Worm (Caenorhabditis elegans) whole organism, early embryonic: ENCODE data around the gene frpr-11.

Experiments
- B0310.2 ChIP-seq: sonication (generic microtip); optimal IDR thresholded peaks from 2 replicates; lab custom pipeline; 2016; ENCODE audit warnings: mild to moderate bottlenecking, missing genetic modification characterization, missing compliant biosample characterization
- F13C5.2 ChIP-seq: sonication (generic microtip); optimal IDR thresholded peaks from 2 replicates; lab custom pipeline; 2017; ENCODE audit warnings: mild to moderate bottlenecking, missing genetic modification characterization, inconsistent platforms, missing compliant biosample characterization
- aly-1 ChIP-seq: sonication (generic microtip); optimal IDR thresholded peaks from 2 replicates; lab custom pipeline; 2016; ENCODE audit warnings: missing genetic modification characterization, missing compliant biosample characterization
- ama-1 ChIP-seq: fragments of 150-350 bp; optimal IDR thresholded peaks from 2 replicates; lab custom pipeline; 2014
- ceh-13 ChIP-seq: fragments of 200-800 bp; sonication (Bioruptor generic); optimal IDR thresholded peaks from 2 replicates; lab custom pipeline; 2018; ENCODE audit warnings: mild to moderate bottlenecking, missing genetic modification characterization, missing compliant biosample characterization
- ceh-36 ChIP-seq: sonication (generic microtip); optimal IDR thresholded peaks from 2 replicates; lab custom pipeline; 2016; ENCODE audit warnings: missing genetic modification characterization, inconsistent platforms, missing compliant biosample characterization
- ets-7 ChIP-seq: sonication (generic microtip); optimal IDR thresholded peaks from 2 replicates; lab custom pipeline; 2016; ENCODE audit warnings: missing genotype, missing genetic modification characterization, missing compliant biosample characterization
- flt-1 ChIP-seq: fragments of 200-800 bp; sonication (Bioruptor generic); IDR thresholded peaks from 2 replicates; pipeline ENCODE4 v1.3.6; 2022; ENCODE audit warnings: missing genetic modification characterization, missing compliant biosample characterization
- hmbx-1 ChIP-seq: sonication (generic microtip); optimal IDR thresholded peaks from 2 replicates; lab custom pipeline; 2016; ENCODE audit warnings: mild to moderate bottlenecking, missing genetic modification characterization, missing compliant biosample characterization
- hmg-4 ChIP-seq: fragments of 200-800 bp; sonication (Bioruptor generic); optimal IDR thresholded peaks from 2 replicates; lab custom pipeline; 2018; ENCODE audit warnings: mild to moderate bottlenecking, missing genetic modification characterization, missing compliant biosample characterization
- hnd-1 ChIP-seq: sonication (generic microtip); optimal IDR thresholded peaks from 2 replicates; lab custom pipeline; 2016; ENCODE audit warnings: missing genetic modification characterization, missing compliant biosample characterization
- pes-1 ChIP-seq: fragments of 200-800 bp; sonication (Bioruptor generic); IDR thresholded peaks from 2 replicates; pipeline ENCODE4 v1.3.6; 2022; ENCODE audit warnings: missing genetic modification reagents, missing genetic modification characterization, missing compliant biosample characterization
- scrt-1 ChIP-seq: fragments of 200-800 bp; sonication (Bioruptor generic); IDR thresholded peaks from 2 replicates; pipeline ENCODE4 v1.3.6; 2022; ENCODE audit warnings: missing genetic modification characterization, missing compliant biosample characterization
- sea-1 ChIP-seq: fragments of 200-800 bp; sonication (Bioruptor generic); conservative IDR thresholded peaks from 2 replicates; pipeline ENCODE4 v1.3.6; 2022; ENCODE audit warnings: missing genetic modification characterization, missing compliant biosample characterization
- tbx-11 ChIP-seq: fragments of 200-800 bp; sonication (Bioruptor generic); IDR thresholded peaks from 2 replicates; pipeline ENCODE4 v1.3.6; 2022; ENCODE audit warnings: missing genetic modification characterization, missing compliant biosample characterization
- tbx-37 ChIP-seq: fragments of 200-800 bp; sonication (Bioruptor generic); conservative IDR thresholded peaks from 2 replicates; pipeline ENCODE4 v1.3.6; 2022; ENCODE audit warnings: missing genetic modification reagents, missing genetic modification characterization, missing compliant biosample characterization
- tra-4 ChIP-seq: sonication (generic microtip); optimal IDR thresholded peaks from 2 replicates; lab custom pipeline; 2017; ENCODE audit warnings: missing genetic modification characterization, missing compliant biosample characterization

The frpr-11 gene

ce11 chrV:8922781-8923180, 15.8 kb downstream of the frpr-11 start, which contains the start of gene ttr-47:
Gene ttr-47, plus strand, starts transcription at chrV:8923088.
- TF ChIP-seq flt-1 (no peak), pes-1 (GFP tag; lab: Robert Waterston, UW) (no peak), tbx-37 (no peak), ceh-13 (GFP tag; lab: Kevin White, UChicago) (no peak), scrt-1 (GFP tag; lab: Robert Waterston, UW) (no peak), sea-1 (GFP tag; lab: Robert Waterston, UW) (no peak), ets-7 (no peak), F13C5.2 (no peak), ceh-36 (tag; lab: Kevin White, UChicago) (no peak), B0310.2 (tag; lab: Kevin White, UChicago) (no peak), hmg-4 (no peak), ama-1 (no peak), tra-4 (tag; lab: Kevin White, UChicago) (no peak), hnd-1 (tag; lab: Kevin White, UChicago) (no peak)

- no peak for TF ChIP-seq ceh-13 (GFP tag; lab: Kevin White, UChicago)
- TF ChIP-seq F13C5.2: no peak
- TF ChIP-seq aly-1 (tag; lab: Kevin White, UChicago): no peak
- no peak for TF ChIP-seq ets-7
- TF ChIP-seq hnd-1 (tag; lab: Kevin White, UChicago): no peak
- no peak for TF ChIP-seq pes-1 (GFP tag; lab: Robert Waterston, UW)
- no peak for TF ChIP-seq B0310.2 (tag; lab: Kevin White, UChicago)
- no peak for TF ChIP-seq tbx-11 (GFP tag; lab: Robert Waterston, UW)
- TF ChIP-seq flt-1: no peak
- TF ChIP-seq scrt-1 (GFP tag; lab: Robert Waterston, UW): no peak
- no peak for TF ChIP-seq tra-4 (tag; lab: Kevin White, UChicago)
- no peak for TF ChIP-seq ama-1
- no peak for TF ChIP-seq sea-1 (GFP tag; lab: Robert Waterston, UW)
- no peak for TF ChIP-seq hmbx-1 (tag; lab: Kevin White, UChicago)
- no peak for TF ChIP-seq tbx-37
- no peak for TF ChIP-seq ceh-36 (tag; lab: Kevin White, UChicago)
- no peak for TF ChIP-seq hmg-4
Measured at ce11 chrV:8927715-8928114, 20.7 kb downstream of the frpr-11 start.

- no peak for TF ChIP-seq tra-4 (tag; lab: Kevin White, UChicago)
- TF ChIP-seq hnd-1 (tag; lab: Kevin White, UChicago): no peak
- TF ChIP-seq pes-1 (GFP tag; lab: Robert Waterston, UW): no peak
- no peak for TF ChIP-seq scrt-1 (GFP tag; lab: Robert Waterston, UW)
- TF ChIP-seq aly-1 (tag; lab: Kevin White, UChicago): no peak
- TF ChIP-seq tbx-37: no peak
- TF ChIP-seq ceh-13 (GFP tag; lab: Kevin White, UChicago): no peak
- no peak for TF ChIP-seq tbx-11 (GFP tag; lab: Robert Waterston, UW)
Measured at ce11 chrV:8928967-8929366, 22.0 kb downstream of the frpr-11 start, which contains the start of gene H14N18.4. Gene H14N18.4, minus strand, starts transcription at chrV:8928978.

ce11 chrV:8932318-8932717, 25.3 kb downstream of the frpr-11 start, which contains the start of gene H14N18.2:
Gene H14N18.2, plus strand, starts transcription at chrV:8932618.
- TF ChIP-seq ceh-13 (GFP tag; lab: Kevin White, UChicago) (no peak), hmg-4 (no peak), F13C5.2 (no peak), tra-4 (tag; lab: Kevin White, UChicago) (no peak)

ce11 chrV:8934264-8934663, 27.3 kb downstream of the frpr-11 start:
- TF ChIP-seq hmg-4 (no peak), scrt-1 (GFP tag; lab: Robert Waterston, UW) (no peak), tbx-37 (no peak), flt-1 (no peak), tbx-11 (GFP tag; lab: Robert Waterston, UW) (no peak), sea-1 (GFP tag; lab: Robert Waterston, UW) (no peak), F13C5.2 (no peak)

- TF ChIP-seq ets-7: no peak
- TF ChIP-seq scrt-1 (GFP tag; lab: Robert Waterston, UW): no peak
- TF ChIP-seq sea-1 (GFP tag; lab: Robert Waterston, UW): no peak
- TF ChIP-seq tbx-37: no peak
- TF ChIP-seq hmbx-1 (tag; lab: Kevin White, UChicago): no peak
- no peak for TF ChIP-seq hmg-4
- no peak for TF ChIP-seq pes-1 (GFP tag; lab: Robert Waterston, UW)
- TF ChIP-seq tra-4 (tag; lab: Kevin White, UChicago): no peak
- no peak for TF ChIP-seq tbx-11 (GFP tag; lab: Robert Waterston, UW)
- no peak for TF ChIP-seq ceh-36 (tag; lab: Kevin White, UChicago)
- TF ChIP-seq hnd-1 (tag; lab: Kevin White, UChicago): no peak
Measured at ce11 chrV:8935104-8935503, 28.1 kb downstream of the frpr-11 start.

ce11 chrV:8936184-8936589, 29.2 kb downstream of the frpr-11 start, which contains the start of gene unc-23:
Gene unc-23, plus strand, starts transcription at chrV:8936359.
- TF ChIP-seq tra-4 (tag; lab: Kevin White, UChicago): no peak
- TF ChIP-seq scrt-1 (GFP tag; lab: Robert Waterston, UW): no peak
- TF ChIP-seq sea-1 (GFP tag; lab: Robert Waterston, UW): no peak
- no peak for TF ChIP-seq ceh-36 (tag; lab: Kevin White, UChicago)
- TF ChIP-seq ets-7: no peak
- no peak for TF ChIP-seq hnd-1 (tag; lab: Kevin White, UChicago)
- TF ChIP-seq B0310.2 (tag; lab: Kevin White, UChicago): no peak

ce11 chrV:8936791-8937475, 29.9 kb downstream of the frpr-11 start:
- no peak for TF ChIP-seq sea-1 (GFP tag; lab: Robert Waterston, UW)
- no peak for TF ChIP-seq tbx-11 (GFP tag; lab: Robert Waterston, UW)
- no peak for TF ChIP-seq hmbx-1 (tag; lab: Kevin White, UChicago)
- no peak for TF ChIP-seq F13C5.2
- no peak for TF ChIP-seq ets-7
- no peak for TF ChIP-seq scrt-1 (GFP tag; lab: Robert Waterston, UW)
- no peak for TF ChIP-seq hnd-1 (tag; lab: Kevin White, UChicago)
- TF ChIP-seq ceh-13 (GFP tag; lab: Kevin White, UChicago): no peak
- TF ChIP-seq tra-4 (tag; lab: Kevin White, UChicago): no peak
- no peak for TF ChIP-seq tbx-37
- no peak for TF ChIP-seq ceh-36 (tag; lab: Kevin White, UChicago)
- no peak for TF ChIP-seq pes-1 (GFP tag; lab: Robert Waterston, UW)
- no peak for TF ChIP-seq aly-1 (tag; lab: Kevin White, UChicago)
- no peak for TF ChIP-seq hmg-4
- TF ChIP-seq B0310.2 (tag; lab: Kevin White, UChicago): no peak
- TF ChIP-seq ama-1: no peak
- no peak for TF ChIP-seq flt-1
